Worm (Caenorhabditis elegans): ENCODE measurements around the gene end-1.

DNA sequence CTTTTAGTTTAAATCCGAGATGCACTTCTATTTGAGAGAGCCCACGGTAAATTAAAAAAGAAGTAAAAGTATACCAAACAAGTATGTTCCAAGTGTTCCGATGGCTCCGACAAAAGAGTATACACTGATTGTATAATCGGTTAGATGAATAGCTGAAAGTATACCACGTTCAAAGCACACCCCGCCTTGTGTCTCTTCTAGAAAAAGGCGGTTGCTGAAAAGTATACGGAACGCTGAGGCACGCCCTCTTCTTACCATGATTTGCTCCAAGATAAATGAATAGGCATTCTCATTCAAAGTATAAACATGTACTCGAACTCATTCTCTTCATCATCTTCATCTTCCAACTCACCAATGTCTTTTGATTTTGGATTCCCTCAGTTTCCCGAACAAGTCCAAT, 29.5 kb downstream of the end-1 start, which contains the start of gene end-3:
- no peak for TF ChIP-seq him-1 (tag; optimal IDR thresholded peaks at IDR 0.05)
- no peak for TF ChIP-seq dao-5 (tag; optimal IDR thresholded peaks at IDR 0.05)
